Worm (Caenorhabditis elegans) whole organism, young adult: ENCODE measurements around the gene sde-2.

ENCODE experiments used
- B0019.2 ChIP-seq: fragments of 200-800 bp; sonication (Bioruptor generic); conservative IDR thresholded peaks from 2 replicates; pipeline ENCODE4 v1.3.6; 2022; ENCODE audit warnings: missing genetic modification reagents, missing genetic modification characterization, missing compliant biosample characterization
- B0261.1 ChIP-seq: sonication (generic microtip); optimal IDR thresholded peaks from 2 replicates; lab custom pipeline; 2016; ENCODE audit warnings: mild to moderate bottlenecking, missing genetic modification characterization, moderate library complexity, missing compliant biosample characterization
- F22D6.2 ChIP-seq: sonication (generic microtip); optimal IDR thresholded peaks from 2 replicates; lab custom pipeline; 2016; ENCODE audit warnings: mild to moderate bottlenecking, missing genetic modification characterization, missing compliant biosample characterization
- K12H6.12 ChIP-seq: fragments of 200-800 bp; sonication (Bioruptor generic); optimal IDR thresholded peaks from 2 replicates; lab custom pipeline; 2018; ENCODE audit warnings: mild to moderate bottlenecking, missing genetic modification characterization, missing compliant biosample characterization
- Y67H2A.10 ChIP-seq: fragments of 200-800 bp; sonication (Bioruptor generic); conservative IDR thresholded peaks from 2 replicates; pipeline ENCODE4 v1.3.6; 2022; ENCODE audit warnings: missing genetic modification reagents, missing genetic modification characterization, missing compliant biosample characterization
- ZK185.1 ChIP-seq: sonication (generic microtip); optimal IDR thresholded peaks from 2 replicates; lab custom pipeline; 2016; ENCODE audit warnings: mild to moderate bottlenecking, missing genetic modification characterization, missing compliant biosample characterization; ENCODE audit not compliant: poor library complexity, severe bottlenecking
- atf-7 ChIP-seq: sonication (generic microtip); optimal IDR thresholded peaks from 2 replicates; lab custom pipeline; 2017; ENCODE audit warnings: mild to moderate bottlenecking, missing genetic modification characterization, missing compliant biosample characterization
- athp-1 ChIP-seq: sonication (generic microtip); optimal IDR thresholded peaks from 2 replicates; lab custom pipeline; 2017; ENCODE audit warnings: mild to moderate bottlenecking, missing genetic modification characterization, missing compliant biosample characterization
- attf-3 ChIP-seq: fragments of 200-800 bp; sonication (Bioruptor generic); conservative IDR thresholded peaks from 2 replicates; pipeline ENCODE4 v1.3.6; 2022; ENCODE audit warnings: missing genetic modification reagents, missing genetic modification characterization, missing compliant biosample characterization
- bed-1 ChIP-seq: fragments of 200-800 bp; sonication (Bioruptor generic); IDR thresholded peaks from 2 replicates; pipeline ENCODE4 v1.3.6; 2022; ENCODE audit warnings: missing genetic modification reagents, missing genetic modification characterization, missing compliant biosample characterization
- bed-2 ChIP-seq: fragments of 200-800 bp; sonication (Bioruptor generic); IDR thresholded peaks from 2 replicates; pipeline ENCODE4 v1.3.6; 2022; ENCODE audit warnings: missing genetic modification reagents, missing genetic modification characterization, missing compliant biosample characterization
- ccch-3 ChIP-seq: fragments of 200-800 bp; sonication (Bioruptor generic); optimal IDR thresholded peaks from 2 replicates; lab custom pipeline; 2018; ENCODE audit warnings: mild to moderate bottlenecking, missing genetic modification characterization, missing compliant biosample characterization
- cebp-1 ChIP-seq, 2 experiments: fragments of 200-800 bp in 1 of 2; sonication (Bioruptor generic) in 1 of 2; sonication (generic microtip) in 1 of 2; IDR thresholded peaks in 1 of 2; optimal IDR thresholded peaks in 1 of 2; 2 replicates each; pipeline versions ENCODE4 v1.3.6 to Lab custom; 2017 to 2022; ENCODE audit warnings: missing compliant biosample characterization in 2 of 2, missing genetic modification characterization in 2 of 2, mild to moderate bottlenecking in 1 of 2, missing genetic modification reagents in 1 of 2, moderate library complexity in 1 of 2
- ceh-40 ChIP-seq: fragments of 200-800 bp; sonication (Bioruptor generic); IDR thresholded peaks from 2 replicates; pipeline ENCODE4 v1.3.6; 2022; ENCODE audit warnings: missing genetic modification characterization, missing compliant biosample characterization
- die-1 ChIP-seq: sonication (generic microtip); optimal IDR thresholded peaks from 2 replicates; lab custom pipeline; 2016; ENCODE audit warnings: missing genotype, mild to moderate bottlenecking, missing genetic modification characterization, missing compliant biosample characterization
- gei-17 ChIP-seq: fragments of 200-800 bp; sonication (Bioruptor generic); optimal IDR thresholded peaks from 2 replicates; lab custom pipeline; 2018; ENCODE audit warnings: mild to moderate bottlenecking, missing genetic modification characterization, missing compliant biosample characterization
- him-1 ChIP-seq: sonication (generic microtip); optimal IDR thresholded peaks from 2 replicates; lab custom pipeline; 2016; ENCODE audit warnings: missing genotype, missing genetic modification reagents, missing genetic modification characterization, missing compliant biosample characterization
- lag-1 ChIP-seq: fragments of 200-800 bp; sonication (Bioruptor generic); IDR thresholded peaks from 2 replicates; pipeline ENCODE4 v1.3.6; 2022; ENCODE audit warnings: missing genetic modification reagents, missing genetic modification characterization, missing compliant biosample characterization
- let-526 ChIP-seq: fragments of 200-800 bp; sonication (Bioruptor generic); IDR thresholded peaks from 2 replicates; pipeline ENCODE4 v1.3.6; 2022; ENCODE audit warnings: missing genetic modification reagents, missing genetic modification characterization, missing compliant biosample characterization
- lin-35 ChIP-seq, 3 experiments: fragments of 150-350 bp in 2 of 3; sonication (generic microtip) in 1 of 3; optimal IDR thresholded peaks; 2 replicates each; lab custom pipeline; 2014 to 2018; ENCODE audit warnings: missing biosample characterization in 3 of 3, missing genetic modification characterization in 3 of 3, missing genetic modification reagents in 3 of 3
- lin-40 ChIP-seq: sonication (generic microtip); optimal IDR thresholded peaks from 2 replicates; lab custom pipeline; 2016; ENCODE audit warnings: missing genetic modification characterization, mild to moderate bottlenecking, missing compliant biosample characterization, missing genotype, missing genetic modification reagents
- lsl-1 ChIP-seq: fragments of 200-800 bp; sonication (Bioruptor generic); optimal IDR thresholded peaks from 2 replicates; lab custom pipeline; 2018; ENCODE audit warnings: mild to moderate bottlenecking, missing genetic modification characterization, moderate library complexity, missing compliant biosample characterization
- lsy-27 ChIP-seq: sonication (generic microtip); optimal IDR thresholded peaks from 2 replicates; lab custom pipeline; 2017; ENCODE audit warnings: missing genetic modification characterization, mild to moderate bottlenecking, missing compliant biosample characterization, antibody characterized with exemption, missing genotype, borderline replicate concordance; ENCODE audit not compliant: insufficient read depth
- madf-3 ChIP-seq: fragments of 200-800 bp; sonication (Bioruptor generic); IDR thresholded peaks from 2 replicates; pipeline ENCODE4 v1.3.6; 2022; ENCODE audit warnings: missing genetic modification reagents, missing genetic modification characterization, missing compliant biosample characterization
- madf-6 ChIP-seq: fragments of 200-800 bp; sonication (Bioruptor generic); IDR thresholded peaks from 2 replicates; pipeline ENCODE4 v1.3.6; 2022; ENCODE audit warnings: missing genetic modification reagents, missing genetic modification characterization, missing compliant biosample characterization
- mcd-1 ChIP-seq: fragments of 200-800 bp; sonication (Bioruptor generic); IDR thresholded peaks from 2 replicates; pipeline ENCODE4 v1.3.6; 2022; ENCODE audit warnings: missing genetic modification reagents, missing genetic modification characterization, missing compliant biosample characterization
- mes-4 ChIP-seq: sonication (generic microtip); optimal IDR thresholded peaks from 2 replicates; lab custom pipeline; 2016; ENCODE audit warnings: missing genotype, missing genetic modification characterization, missing compliant biosample characterization
- mxl-1 ChIP-seq: sonication (generic microtip); optimal IDR thresholded peaks from 2 replicates; lab custom pipeline; 2016; ENCODE audit warnings: missing genetic modification characterization, missing compliant biosample characterization
- nfyb-1 ChIP-seq: fragments of 200-800 bp; sonication (Bioruptor generic); IDR thresholded peaks from 2 replicates; pipeline ENCODE4 v1.3.6; 2022; ENCODE audit warnings: missing genetic modification reagents, missing genetic modification characterization, missing compliant biosample characterization
- nhr-27 ChIP-seq: fragments of 200-800 bp; sonication (Bioruptor generic); optimal IDR thresholded peaks from 2 replicates; lab custom pipeline; 2018; ENCODE audit warnings: mild to moderate bottlenecking, missing genetic modification characterization, moderate library complexity, missing compliant biosample characterization
- nhr-80 ChIP-seq: sonication (generic microtip); optimal IDR thresholded peaks from 2 replicates; lab custom pipeline; 2016; ENCODE audit warnings: missing genetic modification characterization, missing compliant biosample characterization
- pbrm-1 ChIP-seq: fragments of 200-800 bp; sonication (Bioruptor generic); IDR thresholded peaks from 2 replicates; pipeline ENCODE4 v1.3.6; 2022; ENCODE audit warnings: missing genetic modification reagents, missing genetic modification characterization, missing compliant biosample characterization
- rcor-1 ChIP-seq: fragments of 200-800 bp; sonication (Bioruptor generic); IDR thresholded peaks from 2 replicates; pipeline ENCODE4 v1.3.6; 2022; ENCODE audit warnings: missing genetic modification reagents, missing genetic modification characterization, missing compliant biosample characterization
- repo-1 ChIP-seq: sonication (generic microtip); optimal IDR thresholded peaks from 2 replicates; lab custom pipeline; 2017; ENCODE audit warnings: mild to moderate bottlenecking, missing genetic modification characterization, missing compliant biosample characterization
- rpc-1 ChIP-seq, 2 experiments: fragments of 150-350 bp in 1 of 2; sonication (generic microtip) in 1 of 2; optimal IDR thresholded peaks; 2 replicates each; lab custom pipeline; 2014 to 2018; ENCODE audit warnings: missing biosample characterization in 1 of 2, missing genetic modification characterization in 1 of 2, missing genetic modification reagents in 1 of 2, missing genotype in 1 of 2
- snpc-4 ChIP-seq, 5 experiments: fragments of 150-350 bp in 1 of 5; sonication (generic microtip) in 4 of 5; optimal IDR thresholded peaks; 2 replicates each; lab custom pipeline; 2014 to 2018; ENCODE audit warnings: missing genetic modification characterization in 5 of 5, missing biosample characterization in 3 of 5, antibody characterized with exemption in 2 of 5, mild to moderate bottlenecking in 2 of 5, missing compliant biosample characterization in 2 of 5, missing genotype in 2 of 5, moderate library complexity in 2 of 5, missing genetic modification reagents in 1 of 5
- sptf-2 ChIP-seq: fragments of 200-800 bp; sonication (Bioruptor generic); optimal IDR thresholded peaks from 2 replicates; lab custom pipeline; 2018; ENCODE audit warnings: mild to moderate bottlenecking, missing genetic modification characterization, missing compliant biosample characterization
- tbp1 ChIP-seq: fragments of 200-800 bp; sonication (Bioruptor generic); optimal IDR thresholded peaks from 2 replicates; lab custom pipeline; 2018; ENCODE audit warnings: mild to moderate bottlenecking, missing genetic modification characterization, missing compliant biosample characterization
- tlf-1 ChIP-seq: fragments of 200-800 bp; sonication (Bioruptor generic); optimal IDR thresholded peaks from 2 replicates; lab custom pipeline; 2018; ENCODE audit warnings: mild to moderate bottlenecking, missing genetic modification characterization, missing compliant biosample characterization
- unc-130 ChIP-seq: sonication (generic microtip); optimal IDR thresholded peaks from 2 replicates; lab custom pipeline; 2016; ENCODE audit warnings: missing genetic modification reagents, missing genetic modification characterization, missing compliant biosample characterization
- unc-62 ChIP-seq: fragments of 150-350 bp; optimal IDR thresholded peaks from 2 replicates; lab custom pipeline; 2014; ENCODE audit warnings: missing biosample characterization, missing genetic modification reagents, missing genetic modification characterization
- xnd-1 ChIP-seq: sonication (generic microtip); optimal IDR thresholded peaks from 2 replicates; lab custom pipeline; 2016; ENCODE audit warnings: missing genotype, missing genetic modification reagents, missing genetic modification characterization, missing compliant biosample characterization
- ztf-25 ChIP-seq: fragments of 200-800 bp; sonication (Bioruptor generic); IDR thresholded peaks from 2 replicates; pipeline ENCODE4 v1.3.6; 2022; ENCODE audit warnings: missing genetic modification reagents, missing genetic modification characterization, missing compliant biosample characterization

Gene sde-2

DNA sequence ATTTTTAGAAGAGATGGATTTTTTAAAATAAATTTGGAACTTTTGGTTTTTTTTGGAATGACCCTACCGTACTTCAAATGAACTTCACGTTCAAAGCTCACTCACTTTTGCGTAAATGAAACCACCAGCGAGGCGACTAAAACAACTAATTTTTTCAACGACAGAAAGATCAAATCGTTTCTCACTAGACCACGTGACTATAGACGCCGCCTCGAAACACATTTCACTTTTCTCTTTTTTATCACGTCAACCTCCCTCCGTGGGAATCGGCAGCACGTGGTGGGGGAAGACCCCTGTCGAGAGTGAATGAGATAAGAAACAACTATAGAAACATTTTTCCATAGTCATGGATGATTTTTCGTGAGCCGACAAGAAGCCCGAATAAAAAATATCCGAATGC lies 29.9 kb downstream of the sde-2 start (continued):
- peak; percentile 42; the same call in 1 of the 2 replicates for TF ChIP-seq let-526 (GFP tag; lab: Robert Waterston, UW)
- TF ChIP-seq gei-17, result peak; percentile 5
- TF ChIP-seq attf-3 (GFP tag; lab: Robert Waterston, UW), result no peak
- peak; percentile 70; the same call in 1 of the 2 replicates for TF ChIP-seq lag-1 (GFP tag; lab: Robert Waterston, UW)
- TF ChIP-seq atf-7 (tag; lab: Kevin White, UChicago), result peak; percentile 62

DNA sequence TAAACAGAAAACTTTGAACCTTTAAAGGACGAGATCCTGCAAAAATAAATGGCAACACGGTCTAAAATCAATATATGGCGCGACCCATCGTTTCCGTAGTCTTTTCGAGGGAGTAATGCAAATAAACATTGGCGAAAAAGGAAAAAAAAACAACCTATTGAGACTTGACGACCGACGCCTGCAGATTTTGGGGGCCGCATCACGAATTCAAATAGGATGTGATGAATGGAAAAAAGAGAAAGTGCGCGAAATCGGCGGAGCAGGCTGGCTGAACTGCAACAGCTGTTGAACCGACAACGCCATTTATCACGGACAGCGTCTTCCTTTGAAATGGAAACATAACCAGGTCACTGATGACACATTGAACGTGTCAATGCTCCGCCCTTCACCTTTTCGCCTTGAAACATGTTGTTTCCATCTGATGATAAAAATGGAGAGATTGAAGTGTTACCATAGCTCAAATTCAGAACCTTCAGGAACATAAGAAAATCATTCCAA lies 30.5 kb downstream of the sde-2 start:
- TF ChIP-seq nhr-80 (tag; lab: Kevin White, UChicago) (no peak), atf-7 (tag; lab: Kevin White, UChicago) (no peak), bed-1 (GFP tag; lab: Robert Waterston, UW) (no peak), mcd-1 (no peak), bed-2 (no peak), him-1 (tag; lab: Kevin White, UChicago) (no peak), ceh-40 (GFP tag; lab: Robert Waterston, UW) (no peak), madf-3 (GFP tag; lab: Robert Waterston, UW) (0 out of 2 replicates have a peak, but pooled peaks have one; percentile 50), unc-62 (peak; percentile 59), nhr-27 (tag; lab: Kevin White, UChicago) (no peak), lin-35 (GFP tag; optimal IDR thresholded peaks at IDR 0.05; lab: Kevin White, UChicago) (peak in 1 of 3 experiments; percentile 9), madf-6 (GFP tag; lab: Robert Waterston, UW) (0 out of 2 replicates have a peak, but pooled peaks have one; percentile 12), B0019.2 (GFP tag; lab: Robert Waterston, UW) (0 out of 2 replicates have a peak, but pooled peaks have one; percentile 12), B0261.1 (no peak), unc-130 (GFP tag; lab: Kevin White, UChicago) (no peak), ztf-25 (no peak), mes-4 (no peak), Y67H2A.10 (GFP tag; lab: Robert Waterston, UW) (no peak)

DNA sequence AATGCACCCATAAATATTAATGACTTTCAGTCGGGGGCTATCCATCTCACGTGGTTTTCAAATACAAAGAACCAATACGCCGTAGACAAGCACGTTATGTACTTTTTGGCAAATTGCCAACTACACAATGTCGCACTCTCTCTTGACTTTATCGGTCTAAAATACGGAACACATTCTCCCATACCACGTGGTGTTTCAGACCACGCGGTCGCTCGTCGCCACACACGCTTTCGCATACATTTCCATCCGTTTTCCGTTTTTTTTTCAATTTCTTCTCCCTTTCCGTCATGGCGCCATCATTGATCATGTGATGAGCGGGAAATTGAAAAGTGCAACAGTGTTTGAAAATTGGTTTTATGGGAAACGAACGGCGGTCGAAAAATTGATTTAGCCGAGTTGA lies 31.2 kb downstream of the sde-2 start:
- no peak for TF ChIP-seq ccch-3 (GFP tag; lab: Kevin White, UChicago)
- peak; percentile 91 for TF ChIP-seq nfyb-1 (GFP tag; lab: Robert Waterston, UW)
- peak; percentile 61 for TF ChIP-seq tbp1
- TF ChIP-seq B0261.1, result no peak
- TF ChIP-seq pbrm-1 (GFP tag; lab: Robert Waterston, UW), result peak; percentile 64
- TF ChIP-seq athp-1 (tag; lab: Kevin White, UChicago), result peak; percentile 48
- peak; percentile 82 for TF ChIP-seq cebp-1 (GFP tag; IDR thresholded peaks at IDR 0.05; lab: Robert Waterston, UW)
- peak; percentile 91 for TF ChIP-seq cebp-1 (tag; optimal IDR thresholded peaks at IDR 0.05; lab: Kevin White, UChicago)
- peak; percentile 88 for TF ChIP-seq nhr-80 (tag; lab: Kevin White, UChicago)
- no peak for TF ChIP-seq Y67H2A.10 (GFP tag; lab: Robert Waterston, UW)
- peak; percentile 70 for TF ChIP-seq repo-1
- peak; percentile 89 for TF ChIP-seq tlf-1 (GFP tag; lab: Kevin White, UChicago)
- TF ChIP-seq lsy-27 (tag; lab: Kevin White, UChicago), result no peak
- TF ChIP-seq mes-4, result no peak
- no peak for TF ChIP-seq mxl-1 (tag; lab: Kevin White, UChicago)
- peak; percentile 59 for TF ChIP-seq rcor-1 (GFP tag; lab: Robert Waterston, UW)
- TF ChIP-seq lin-35 (GFP tag; optimal IDR thresholded peaks at IDR 0.05; lab: Kevin White, UChicago), result peak in 1 of 3 experiments; percentile 64
- TF ChIP-seq xnd-1 (tag; lab: Kevin White, UChicago), result no peak
- peak; percentile 84 for TF ChIP-seq K12H6.12 (tag; lab: Kevin White, UChicago)
- no peak for TF ChIP-seq snpc-4 (GFP tag; optimal IDR thresholded peaks at IDR 0.05; lab: Kevin White, UChicago)
- peak in 2 of 4 experiments; percentile 28 to 51 for TF ChIP-seq snpc-4 (tag; optimal IDR thresholded peaks at IDR 0.05; lab: Kevin White, UChicago)
- peak; percentile 71 for TF ChIP-seq die-1 (tag; lab: Kevin White, UChicago)
- peak; percentile 94 for TF ChIP-seq F22D6.2 (tag; lab: Kevin White, UChicago)
- TF ChIP-seq lin-40 (tag; lab: Kevin White, UChicago), result peak; percentile 92
- no peak for TF ChIP-seq rpc-1 (optimal IDR thresholded peaks at IDR 0.05; lab: Kevin White, UChicago)
- TF ChIP-seq rpc-1 (tag; optimal IDR thresholded peaks at IDR 0.05; lab: Kevin White, UChicago), result no peak
- no peak for TF ChIP-seq lsl-1 (GFP tag; lab: Kevin White, UChicago)
- no peak for TF ChIP-seq sptf-2
- TF ChIP-seq ZK185.1, result peak; percentile 67
